Worm (Caenorhabditis elegans): Measurements from ENCODE around the gene srbc-71.

srbc-71 gene

DNA sequence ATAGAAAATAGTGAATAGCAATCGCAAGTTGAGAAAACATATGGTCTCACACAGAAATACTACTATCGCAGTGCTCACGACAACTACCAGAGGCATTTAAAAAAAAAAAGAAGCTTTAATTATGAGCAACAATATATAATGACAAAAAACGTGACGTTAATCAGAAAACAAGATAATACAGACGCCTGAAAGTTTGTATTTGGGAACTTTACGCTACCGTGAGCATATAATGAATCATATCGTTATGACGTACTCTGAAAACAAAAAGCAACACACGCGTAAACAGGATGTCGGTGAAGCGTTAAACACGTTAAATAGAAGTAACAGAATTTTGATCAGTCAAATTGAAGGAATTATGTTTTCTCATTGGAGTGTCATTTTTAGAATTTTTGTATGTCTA, at the start of gene srbc-71:
Gene srbc-71, minus strand, starts transcription at position 101 of the 400 bp plus-strand sequence.
- TF ChIP-seq xnd-1 (tag; optimal IDR thresholded peaks at IDR 0.05), result no peak
- no peak for TF ChIP-seq pbrm-1 (GFP tag; IDR thresholded peaks at IDR 0.05)
- TF ChIP-seq ztf-28 (GFP tag; IDR thresholded peaks at IDR 0.05), result no peak
- no peak for TF ChIP-seq hlh-26 (GFP tag; conservative IDR thresholded peaks at IDR 0.05)
- no peak for TF ChIP-seq gei-17 (GFP tag; optimal IDR thresholded peaks at IDR 0.05)
- TF ChIP-seq rpc-1 (optimal IDR thresholded peaks at IDR 0.05), result no peak
- no peak for TF ChIP-seq rpc-1 (tag; optimal IDR thresholded peaks at IDR 0.05)
- TF ChIP-seq aptf-2 (GFP tag; conservative IDR thresholded peaks at IDR 0.05), result no peak
- no peak for TF ChIP-seq hrde-1 (tag; optimal IDR thresholded peaks at IDR 0.05; ENCODE audit: borderline replicate concordance)
- TF ChIP-seq attf-3 (GFP tag; conservative IDR thresholded peaks at IDR 0.05), result no peak
- no peak for TF ChIP-seq F52B5.7 (tag; optimal IDR thresholded peaks at IDR 0.05)
- TF ChIP-seq nfyb-1 (GFP tag; IDR thresholded peaks at IDR 0.05), result no peak
- no peak for TF ChIP-seq B0336.3 (GFP tag; IDR thresholded peaks at IDR 0.05)
- TF ChIP-seq mel-28 (tag; optimal IDR thresholded peaks at IDR 0.05; ENCODE audit: borderline replicate concordance), result no peak
- TF ChIP-seq snpc-4 (GFP tag; optimal IDR thresholded peaks at IDR 0.05), result no peak
- TF ChIP-seq snpc-4 (tag; optimal IDR thresholded peaks at IDR 0.05), result no peak
- TF ChIP-seq ztf-18 (tag; optimal IDR thresholded peaks at IDR 0.05), result no peak
- TF ChIP-seq F10E7.11 (tag; optimal IDR thresholded peaks at IDR 0.05), result no peak
- TF ChIP-seq egrh-3 (GFP tag; IDR thresholded peaks at IDR 0.05), result no peak

DNA sequence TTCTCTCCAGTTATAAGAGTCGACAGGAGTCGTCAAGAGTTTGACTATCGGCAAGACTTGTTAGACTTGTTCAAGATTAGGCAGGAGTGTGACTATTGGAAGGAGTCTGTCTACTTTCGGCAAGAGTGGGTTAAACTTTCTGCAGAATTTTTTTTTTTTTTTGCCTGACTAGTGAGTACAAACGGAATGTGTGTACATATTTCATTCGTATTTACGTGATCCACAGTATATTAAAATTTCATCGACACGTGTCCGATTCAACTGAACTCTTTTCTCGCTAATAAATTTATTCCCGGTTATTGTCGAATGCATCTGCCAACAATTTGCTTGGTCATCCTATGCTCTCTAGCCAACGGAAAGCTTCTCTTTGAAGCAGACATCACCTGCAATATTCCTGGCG, 46.4 kb upstream of the srbc-71 start, which contains the start of gene F36A4.1:
Gene F36A4.1, plus strand, starts transcription at position 301 of the 400 bp plus-strand sequence.
- TF ChIP-seq sdz-38 (tag; optimal IDR thresholded peaks at IDR 0.05), result no peak
- no peak for TF ChIP-seq ceh-58 (GFP tag; IDR thresholded peaks at IDR 0.05)
- TF ChIP-seq madf-3 (GFP tag; IDR thresholded peaks at IDR 0.05), result no peak
- TF ChIP-seq ceh-79 (tag; optimal IDR thresholded peaks at IDR 0.05), result no peak
- no peak for TF ChIP-seq snpc-1.1 (tag; optimal IDR thresholded peaks at IDR 0.05; ENCODE audit: insufficient read depth)
- no peak for TF ChIP-seq hmg-20 (GFP tag; IDR thresholded peaks at IDR 0.05)
- no peak for TF ChIP-seq bed-1 (GFP tag; IDR thresholded peaks at IDR 0.05)
- no peak for TF ChIP-seq zfh-2 (GFP tag; conservative IDR thresholded peaks at IDR 0.05)
- TF ChIP-seq madf-6 (GFP tag; IDR thresholded peaks at IDR 0.05), result no peak
- TF ChIP-seq B0261.1 (tag; optimal IDR thresholded peaks at IDR 0.05), result no peak
- TF ChIP-seq tbx-9 (tag; optimal IDR thresholded peaks at IDR 0.05; ENCODE audit: borderline replicate concordance), result no peak
- TF ChIP-seq let-607 (tag; optimal IDR thresholded peaks at IDR 0.05), result no peak
- TF ChIP-seq lin-35 (GFP tag; optimal IDR thresholded peaks at IDR 0.05), result no peak
- no peak for TF ChIP-seq atf-7 (tag; optimal IDR thresholded peaks at IDR 0.05)
- TF ChIP-seq let-526 (GFP tag; IDR thresholded peaks at IDR 0.05), result no peak

DNA sequence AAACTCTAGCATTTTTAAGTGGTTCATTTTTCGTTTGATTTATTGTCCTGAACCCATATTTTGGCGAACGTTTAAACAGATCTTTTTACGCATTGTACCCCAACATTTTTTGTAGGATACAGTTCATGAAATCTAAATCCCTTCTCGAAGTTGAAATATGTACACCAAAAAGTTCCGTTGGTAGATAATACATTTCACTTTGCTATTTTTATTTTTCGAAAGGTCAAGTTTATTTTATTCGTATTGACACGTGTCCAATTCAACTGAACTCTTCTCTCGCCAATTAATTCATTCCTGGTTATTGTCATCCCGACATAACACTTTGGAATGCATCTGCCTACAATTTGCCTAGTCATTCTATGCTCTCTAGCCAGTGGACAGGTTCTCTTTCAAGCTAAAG, 45.2 kb upstream of the srbc-71 start, which contains the start of gene F36A4.2:
Gene F36A4.2, plus strand, starts transcription at position 301 of the 400 bp plus-strand sequence.
- TF ChIP-seq F23B12.7 (tag; optimal IDR thresholded peaks at IDR 0.05; ENCODE audit: insufficient read depth) (no peak), F52B5.7 (tag; optimal IDR thresholded peaks at IDR 0.05) (no peak), sea-2 (GFP tag; IDR thresholded peaks at IDR 0.05) (no peak), athp-1 (tag; optimal IDR thresholded peaks at IDR 0.05) (no peak), sdz-38 (tag; optimal IDR thresholded peaks at IDR 0.05) (no peak), tlf-1 (GFP tag; optimal IDR thresholded peaks at IDR 0.05) (no peak), ccch-3 (GFP tag; optimal IDR thresholded peaks at IDR 0.05) (no peak), F10E7.11 (tag; optimal IDR thresholded peaks at IDR 0.05) (no peak), tbx-9 (tag; optimal IDR thresholded peaks at IDR 0.05; ENCODE audit: borderline replicate concordance) (no peak), zim-3 (tag; optimal IDR thresholded peaks at IDR 0.05) (no peak), F37B4.10 (GFP tag; IDR thresholded peaks at IDR 0.05) (no peak), B0336.3 (GFP tag; IDR thresholded peaks at IDR 0.05) (no peak), attf-5 (GFP tag; optimal IDR thresholded peaks at IDR 0.05) (no peak), K11D2.4 (GFP tag; IDR thresholded peaks at IDR 0.05) (no peak), egl-44 (GFP tag; IDR thresholded peaks at IDR 0.05) (no peak)

Measured in whole organism, young adult.